Worm (Caenorhabditis elegans): ENCODE data around the gene F42H10.3.

- TF ChIP-seq lin-13 (tag; optimal IDR thresholded peaks at IDR 0.05) (no peak), zip-8 (tag; optimal IDR thresholded peaks at IDR 0.05) (no peak), nhr-76 (tag; optimal IDR thresholded peaks at IDR 0.05) (no peak), mab-5 (tag; optimal IDR thresholded peaks at IDR 0.05) (no peak), snpc-4 (tag; optimal IDR thresholded peaks at IDR 0.05) (no peak), nhr-12 (tag; optimal IDR thresholded peaks at IDR 0.05) (no peak), tbx-8 (GFP tag; optimal IDR thresholded peaks at IDR 0.05) (no peak), unc-62 (GFP tag; optimal IDR thresholded peaks at IDR 0.05) (no peak), elt-3 (tag; optimal IDR thresholded peaks at IDR 0.05) (no peak), elt-1 (tag; optimal IDR thresholded peaks at IDR 0.05; ENCODE audit: borderline replicate concordance, insufficient read depth) (no peak), mep-1 (tag; optimal IDR thresholded peaks at IDR 0.05) (no peak), ceh-83 (GFP tag; optimal IDR thresholded peaks at IDR 0.05) (no peak)
These were observed 49.9 kb downstream of the F42H10.3 start for ce11 chrIII:8533900-8534299.

All from whole organism, mixed stage, embryonic.